Fruit fly (Drosophila melanogaster) whole organism, embryonic: ENCODE data around the gene Gdh.

ENCODE experiments used
- Abd-B ChIP-seq: fragments of 200-800 bp; sonication (Bioruptor generic); optimal IDR thresholded peaks from 2 replicates; lab custom pipeline; 2018; ENCODE audit warnings: missing biosample characterization, mild to moderate bottlenecking, missing genetic modification characterization, moderate library complexity
- Ada2b ChIP-seq: fragments of 200-800 bp; sonication (Bioruptor generic); IDR thresholded peaks from 2 replicates; pipeline ENCODE4 v1.3.6; 2022; ENCODE audit warnings: missing biosample characterization, missing genetic modification characterization
- Antp ChIP-seq: fragments of 200-800 bp; sonication (Bioruptor generic); optimal IDR thresholded peaks from 3 replicates; lab custom pipeline; 2016; ENCODE audit warnings: missing biosample characterization, missing genetic modification characterization
- CG10431 ChIP-seq: fragments of 200-800 bp; sonication (Bioruptor generic); optimal IDR thresholded peaks from 3 replicates; lab custom pipeline; 2018; ENCODE audit warnings: missing biosample characterization, mild to moderate bottlenecking, missing genetic modification characterization
- CG12219 ChIP-seq: fragments of 200-800 bp; sonication (Bioruptor generic); optimal IDR thresholded peaks from 3 replicates; lab custom pipeline; 2018; ENCODE audit warnings: missing biosample characterization, mild to moderate bottlenecking, missing genetic modification characterization
- CG12659 ChIP-seq: fragments of 200-800 bp; sonication (Bioruptor generic); optimal IDR thresholded peaks from 3 replicates; lab custom pipeline; 2017; ENCODE audit warnings: mild to moderate bottlenecking, missing biosample characterization, missing genetic modification reagents, missing genetic modification characterization
- CG15073 ChIP-seq: fragments of 200-800 bp; sonication (Bioruptor generic); optimal IDR thresholded peaks from 2 replicates; lab custom pipeline; 2016; ENCODE audit warnings: missing biosample characterization, missing genetic modification characterization
- CG15696 ChIP-seq: fragments of 200-800 bp; sonication (Bioruptor generic); optimal IDR thresholded peaks from 2 replicates; lab custom pipeline; 2019; ENCODE audit warnings: missing biosample characterization, mild to moderate bottlenecking, missing genetic modification characterization, moderate library complexity
- CG1832 ChIP-seq: fragments of 200-800 bp; sonication (Bioruptor generic); optimal IDR thresholded peaks from 2 replicates; lab custom pipeline; 2017; ENCODE audit warnings: missing biosample characterization, mild to moderate bottlenecking, missing genetic modification characterization, inconsistent platforms
- CG18476 ChIP-seq: fragments of 200-800 bp; sonication (Bioruptor generic); optimal IDR thresholded peaks from 2 replicates; lab custom pipeline; 2016; ENCODE audit warnings: missing biosample characterization, mild to moderate bottlenecking, missing genetic modification characterization
- CG2712 ChIP-seq: fragments of 200-800 bp; optimal IDR thresholded peaks from 3 replicates; lab custom pipeline; 2019; ENCODE audit warnings: missing biosample characterization, mild to moderate bottlenecking, missing genetic modification characterization, moderate library complexity
- CG31224 ChIP-seq: fragments of 200-800 bp; sonication (Bioruptor generic); IDR thresholded peaks from 2 replicates; pipeline ENCODE4 v1.3.6; 2022; ENCODE audit warnings: missing biosample characterization, missing genetic modification characterization
- CG32767 ChIP-seq: fragments of 200-800 bp; sonication (Bioruptor generic); IDR thresholded peaks from 2 replicates; pipeline ENCODE4 v1.3.6; 2022; ENCODE audit warnings: missing biosample characterization, missing genetic modification characterization
- CG33557 ChIP-seq: fragments of 200-800 bp; sonication (Bioruptor generic); optimal IDR thresholded peaks from 2 replicates; lab custom pipeline; 2019; ENCODE audit warnings: missing biosample characterization, mild to moderate bottlenecking, missing genetic modification characterization, moderate library complexity
- CG3407 ChIP-seq: fragments of 200-800 bp; sonication (Bioruptor generic); optimal IDR thresholded peaks from 2 replicates; lab custom pipeline; 2018; ENCODE audit warnings: missing biosample characterization, mild to moderate bottlenecking, missing genetic modification characterization
- CG34376 ChIP-seq: fragments of 200-800 bp; sonication (Bioruptor generic); optimal IDR thresholded peaks from 2 replicates; lab custom pipeline; 2018; ENCODE audit warnings: missing biosample characterization, mild to moderate bottlenecking, missing genetic modification characterization
- CG4730 ChIP-seq: fragments of 200-800 bp; sonication (Bioruptor generic); IDR thresholded peaks from 2 replicates; pipeline ENCODE4 v1.3.6; 2022; ENCODE audit warnings: missing biosample characterization, missing genetic modification characterization
- CG5180 ChIP-seq: fragments of 200-800 bp; sonication (Bioruptor generic); optimal IDR thresholded peaks from 3 replicates; lab custom pipeline; 2017; ENCODE audit warnings: missing biosample characterization, missing genetic modification characterization, mild to moderate bottlenecking, moderate library complexity, missing genetic modification reagents
- Drgx ChIP-seq: fragments of 200-800 bp; sonication (Bioruptor generic); IDR thresholded peaks from 2 replicates; pipeline ENCODE4 v1.3.6; 2022; ENCODE audit warnings: missing biosample characterization, missing genetic modification characterization
- E2f2 ChIP-seq: fragments of 200-800 bp; sonication (Bioruptor generic); IDR thresholded peaks from 2 replicates; pipeline ENCODE4 v1.3.6; 2022; ENCODE audit warnings: missing biosample characterization, missing genetic modification characterization
- Hey ChIP-seq: fragments of 200-800 bp; sonication (Bioruptor generic); optimal IDR thresholded peaks from 3 replicates; lab custom pipeline; 2018; ENCODE audit warnings: missing biosample characterization, mild to moderate bottlenecking, missing genetic modification characterization
- MTF-1 ChIP-seq: fragments of 200-800 bp; sonication (Bioruptor generic); optimal IDR thresholded peaks from 2 replicates; lab custom pipeline; 2018; ENCODE audit warnings: missing biosample characterization, mild to moderate bottlenecking, missing genetic modification characterization, borderline replicate concordance
- NC2α ChIP-seq: fragments of 200-800 bp; sonication (Bioruptor generic); optimal IDR thresholded peaks from 2 replicates; lab custom pipeline; 2016; ENCODE audit warnings: missing biosample characterization, missing genetic modification characterization
- Neu2 ChIP-seq: fragments of 200-800 bp; sonication (Bioruptor generic); optimal IDR thresholded peaks from 3 replicates; lab custom pipeline; 2016; ENCODE audit warnings: missing biosample characterization, missing genetic modification characterization, borderline replicate concordance
- Oli ChIP-seq: fragments of 200-800 bp; sonication (Bioruptor generic); optimal IDR thresholded peaks from 2 replicates; lab custom pipeline; 2018; ENCODE audit warnings: missing biosample characterization, mild to moderate bottlenecking, missing genetic modification characterization, moderate library complexity
- Pdp1 ChIP-seq, 2 experiments: fragments of 200-800 bp; sonication (Bioruptor generic); optimal IDR thresholded peaks; 3 replicates each; lab custom pipeline; 2016; ENCODE audit warnings: missing biosample characterization in 2 of 2, missing genetic modification characterization in 2 of 2, mild to moderate bottlenecking in 1 of 2, moderate library complexity in 1 of 2
- Rx ChIP-seq: fragments of 200-800 bp; sonication (Bioruptor generic); IDR thresholded peaks from 2 replicates; pipeline ENCODE4 v1.3.6; 2022; ENCODE audit warnings: missing biosample characterization, missing genetic modification characterization
- Sry-δ ChIP-seq: fragments of 200-800 bp; sonication (Bioruptor generic); optimal IDR thresholded peaks from 2 replicates; lab custom pipeline; 2016; ENCODE audit warnings: missing biosample characterization, missing genetic modification characterization
- Tbp ChIP-seq: fragments of >200 bp; optimal IDR thresholded peaks from 2 replicates; lab custom pipeline; 2018; ENCODE audit warnings: missing biosample characterization, missing genetic modification characterization
- Trl ChIP-seq, 3 experiments: fragments of >200 bp in 2 of 3; fragments of 200-800 bp in 1 of 3; sonication (Bioruptor generic) in 1 of 3; optimal IDR thresholded peaks; 2 replicates in 1 of 3; 3 replicates in 2 of 3; lab custom pipeline; 2016 to 2017; ENCODE audit warnings: missing biosample characterization in 1 of 3, missing genetic modification characterization in 1 of 3
- Xrp1 ChIP-seq: fragments of 200-800 bp; sonication (Bioruptor generic); IDR thresholded peaks from 2 replicates; pipeline ENCODE4 v1.3.6; 2022; ENCODE audit warnings: missing biosample characterization, missing genetic modification characterization
- ase ChIP-seq: fragments of 200-800 bp; sonication (Bioruptor generic); IDR thresholded peaks from 3 replicates; pipeline ENCODE4 v1.3.6; 2022; ENCODE audit warnings: missing biosample characterization, missing genetic modification characterization
- cad ChIP-seq: fragments of >200 bp; optimal IDR thresholded peaks from 2 replicates; lab custom pipeline; 2017; ENCODE audit warnings: missing biosample characterization, missing genetic modification characterization
- cas ChIP-seq: fragments of 200-800 bp; sonication (Bioruptor generic); IDR thresholded peaks from 2 replicates; pipeline ENCODE4 v1.3.6; 2022; ENCODE audit warnings: missing biosample characterization, missing genetic modification characterization
- crol ChIP-seq: fragments of 200-800 bp; sonication (Bioruptor generic); IDR thresholded peaks from 2 replicates; pipeline ENCODE4 v1.3.6; 2022; ENCODE audit warnings: missing biosample characterization, missing genetic modification characterization
- dan ChIP-seq: fragments of 200-800 bp; sonication (Bioruptor generic); IDR thresholded peaks from 2 replicates; pipeline ENCODE4 v1.3.6; 2022; ENCODE audit warnings: missing biosample characterization, missing genetic modification characterization
- exex ChIP-seq: fragments of 200-800 bp; sonication (Bioruptor generic); optimal IDR thresholded peaks from 4 replicates; lab custom pipeline; 2018; ENCODE audit warnings: missing biosample characterization, mild to moderate bottlenecking, missing genetic modification characterization, moderate library complexity
- hb ChIP-seq: fragments of 200-800 bp; sonication (Bioruptor generic); IDR thresholded peaks from 3 replicates; pipeline ENCODE4 v1.3.6; 2022; ENCODE audit warnings: missing biosample characterization, missing genetic modification characterization; ENCODE audit not compliant: partially characterized antibody
- ken ChIP-seq: fragments of 200-800 bp; sonication (Bioruptor generic); IDR thresholded peaks from 3 replicates; pipeline ENCODE4 v1.3.6; 2022; ENCODE audit warnings: missing biosample characterization, missing genetic modification characterization
- lmd ChIP-seq: fragments of 200-800 bp; sonication (Bioruptor generic); IDR thresholded peaks from 2 replicates; pipeline ENCODE4 v1.3.6; 2022; ENCODE audit warnings: missing biosample characterization, missing genetic modification characterization
- pros ChIP-seq: fragments of 200-800 bp; sonication (Bioruptor generic); optimal IDR thresholded peaks from 3 replicates; lab custom pipeline; 2019; ENCODE audit warnings: missing biosample characterization, mild to moderate bottlenecking, missing genetic modification characterization, moderate library complexity
- psq ChIP-seq: fragments of 200-800 bp; sonication (Bioruptor generic); optimal IDR thresholded peaks from 2 replicates; lab custom pipeline; 2017; ENCODE audit warnings: missing biosample characterization, missing genetic modification characterization
- slp2 ChIP-seq: fragments of 200-800 bp; sonication (Bioruptor generic); optimal IDR thresholded peaks from 2 replicates; lab custom pipeline; 2016; ENCODE audit warnings: missing biosample characterization, missing genetic modification characterization
- trh ChIP-seq: fragments of 200-800 bp; sonication (Bioruptor generic); optimal IDR thresholded peaks from 2 replicates; lab custom pipeline; 2016; ENCODE audit warnings: missing biosample characterization, missing genetic modification characterization
- unpg ChIP-seq: fragments of 200-800 bp; sonication (Bioruptor generic); optimal IDR thresholded peaks from 3 replicates; lab custom pipeline; 2018; ENCODE audit warnings: missing biosample characterization, mild to moderate bottlenecking, missing genetic modification characterization, moderate library complexity
- zfh2 ChIP-seq: fragments of 200-800 bp; sonication (Bioruptor generic); optimal IDR thresholded peaks from 2 replicates; lab custom pipeline; 2016; ENCODE audit warnings: missing biosample characterization, missing genetic modification characterization

Gene Gdh

dm6 chr3R:23938564-23939122, 4.3 kb downstream of the Gdh start (continued):
- TF ChIP-seq CG34376 (peak; percentile 77), CG33557 (GFP tag; lab: Kevin White, UChicago) (no peak), exex (tag; lab: Kevin White, UChicago) (peak; percentile 88), CG10431 (GFP tag; lab: Kevin White, UChicago) (peak; percentile 9), E2f2 (GFP tag; lab: Robert Waterston, UW) (peak; percentile 13; the same call in 1 of the 2 replicates), CG15073 (GFP tag; lab: Kevin White, UChicago) (no peak), CG5180 (GFP tag; lab: Kevin White, UChicago) (peak; percentile 1), CG12219 (no peak)

- TF ChIP-seq zfh2 (GFP tag; lab: Kevin White, UChicago) (peak; percentile 17), Hey (tag; lab: Kevin White, UChicago) (peak; percentile 24), lmd (GFP tag; lab: Robert Waterston, UW) (peak; percentile 59), Pdp1 (GFP tag; optimal IDR thresholded peaks at IDR 0.05; lab: Kevin White, UChicago) (peak; percentile 58 to 71), CG3407 (peak; percentile 74), trh (GFP tag; lab: Kevin White, UChicago) (peak; percentile 18), pros (no peak), cad (GFP tag; lab: Kevin White, UChicago) (no peak), Xrp1 (GFP tag; lab: Robert Waterston, UW) (peak; percentile 84), CG32767 (GFP tag; lab: Robert Waterston, UW) (0 out of 2 replicates have a peak, but pooled peaks have one; percentile 42), crol (peak; percentile 78), hb (GFP tag; lab: Robert Waterston, UW) (no peak), Rx (peak; percentile 51; the same call in 1 of the 2 replicates), unpg (peak; percentile 87), CG1832 (GFP tag; lab: Kevin White, UChicago) (no peak), ase (GFP tag; lab: Robert Waterston, UW) (peak; percentile 69; the same call in 2 of the 3 replicates), Oli (tag; lab: Kevin White, UChicago) (peak; percentile 83), CG15696 (tag; lab: Kevin White, UChicago) (peak; percentile 22), Abd-B (GFP tag; lab: Kevin White, UChicago) (peak; percentile 33), Tbp (GFP tag; lab: Kevin White, UChicago) (no peak), Sry-δ (GFP tag; lab: Kevin White, UChicago) (peak; percentile 48), Trl (optimal IDR thresholded peaks at IDR 0.05; lab: Kevin White, UChicago) (no peak), Trl (GFP tag; optimal IDR thresholded peaks at IDR 0.05; lab: Kevin White, UChicago) (peak; percentile 76), CG2712 (tag; lab: Kevin White, UChicago) (peak; percentile 75), slp2 (GFP tag; lab: Kevin White, UChicago) (peak; percentile 32), CG10431 (GFP tag; lab: Kevin White, UChicago) (no peak), dan (GFP tag; lab: Robert Waterston, UW) (no peak), ken (GFP tag; lab: Robert Waterston, UW) (peak; percentile 85), NC2α (peak; percentile 68), Drgx (GFP tag; lab: Robert Waterston, UW) (peak; percentile 98), MTF-1 (GFP tag; lab: Kevin White, UChicago) (peak; percentile 66), CG31224 (GFP tag; lab: Robert Waterston, UW) (no peak), CG4730 (GFP tag; lab: Robert Waterston, UW) (peak; percentile 40; the same call in 1 of the 2 replicates), cas (GFP tag; lab: Robert Waterston, UW) (no peak), psq (peak; percentile 40), Neu2 (GFP tag; lab: Kevin White, UChicago) (no peak), CG12659 (GFP tag; lab: Kevin White, UChicago) (peak; percentile 69), Antp (GFP tag; lab: Kevin White, UChicago) (peak; percentile 74), CG18476 (GFP tag; lab: Kevin White, UChicago) (peak; percentile 52), Ada2b (GFP tag; lab: Robert Waterston, UW) (peak; percentile 77)
Measured at dm6 chr3R:23933684-23934575, 9.0 kb downstream of the Gdh start, which contains the start of gene CG5854. TSS of gene CG5854 (plus strand) at chr3R:23933912.
